Worm (Caenorhabditis elegans) whole organism, mixed stage, embryonic: ENCODE results near the gene R08A2.7.

Experiments
- M03D4.4 ChIP-seq: sonication (generic microtip); optimal IDR thresholded peaks from 2 replicates; lab custom pipeline; 2017; ENCODE audit warnings: mild to moderate bottlenecking, missing genetic modification characterization, missing compliant biosample characterization
- bed-3 ChIP-seq: fragments of 200-800 bp; sonication (Bioruptor generic); optimal IDR thresholded peaks from 3 replicates; lab custom pipeline; 2018; ENCODE audit warnings: mild to moderate bottlenecking, missing genetic modification characterization, moderate library complexity, missing compliant biosample characterization
- blmp-1 ChIP-seq: fragments of 150-350 bp; optimal IDR thresholded peaks from 2 replicates; lab custom pipeline; 2014; ENCODE audit warnings: missing biosample characterization, missing genetic modification characterization
- ceh-43 ChIP-seq: fragments of 200-800 bp; sonication (Bioruptor generic); optimal IDR thresholded peaks from 2 replicates; lab custom pipeline; 2018; ENCODE audit warnings: mild to moderate bottlenecking, missing genetic modification characterization, moderate library complexity, missing compliant biosample characterization
- ceh-83 ChIP-seq: fragments of 200-800 bp; sonication (Bioruptor generic); optimal IDR thresholded peaks from 2 replicates; lab custom pipeline; 2018; ENCODE audit warnings: mild to moderate bottlenecking, missing genetic modification characterization, missing compliant biosample characterization
- ces-1 ChIP-seq: fragments of 150-350 bp; optimal IDR thresholded peaks from 2 replicates; lab custom pipeline; 2014; ENCODE audit warnings: missing biosample characterization, missing genetic modification reagents, missing genetic modification characterization
- cnd-1 ChIP-seq: fragments of 200-800 bp; sonication (Bioruptor generic); optimal IDR thresholded peaks from 2 replicates; lab custom pipeline; 2018; ENCODE audit warnings: mild to moderate bottlenecking, missing genetic modification characterization, missing compliant biosample characterization
- drap-1 ChIP-seq: fragments of 200-800 bp; sonication (Bioruptor generic); optimal IDR thresholded peaks from 3 replicates; lab custom pipeline; 2018; ENCODE audit warnings: mild to moderate bottlenecking, missing genetic modification characterization, missing compliant biosample characterization
- elt-1 ChIP-seq: sonication (generic microtip); optimal IDR thresholded peaks from 2 replicates; lab custom pipeline; 2017; ENCODE audit warnings: missing genetic modification characterization, mild to moderate bottlenecking, missing compliant biosample characterization, antibody characterized with exemption, moderate library complexity, borderline replicate concordance; ENCODE audit not compliant: insufficient read depth
- elt-3 ChIP-seq: fragments of 150-350 bp; optimal IDR thresholded peaks from 2 replicates; lab custom pipeline; 2014; ENCODE audit warnings: missing biosample characterization, missing genetic modification characterization
- flh-1 ChIP-seq: fragments of 200-800 bp; sonication (Bioruptor generic); optimal IDR thresholded peaks from 2 replicates; lab custom pipeline; 2018; ENCODE audit warnings: mild to moderate bottlenecking, missing genetic modification characterization, moderate library complexity, missing compliant biosample characterization
- hlh-1 ChIP-seq: fragments of 150-350 bp; optimal IDR thresholded peaks from 2 replicates; lab custom pipeline; 2014; ENCODE audit warnings: missing biosample characterization, missing genetic modification reagents, missing genetic modification characterization
- lin-13 ChIP-seq: fragments of 150-350 bp; optimal IDR thresholded peaks from 2 replicates; lab custom pipeline; 2014; ENCODE audit warnings: missing biosample characterization, missing genetic modification characterization
- lin-32 ChIP-seq: fragments of 200-800 bp; sonication (Bioruptor generic); optimal IDR thresholded peaks from 2 replicates; lab custom pipeline; 2018; ENCODE audit warnings: mild to moderate bottlenecking, missing genetic modification characterization, missing compliant biosample characterization
- lsy-2 ChIP-seq: fragments of 150-350 bp; optimal IDR thresholded peaks from 2 replicates; lab custom pipeline; 2014; ENCODE audit warnings: missing biosample characterization, missing genetic modification characterization
- mab-5 ChIP-seq: fragments of 150-350 bp; optimal IDR thresholded peaks from 2 replicates; lab custom pipeline; 2014; ENCODE audit warnings: missing biosample characterization, missing genetic modification characterization
- mep-1 ChIP-seq: fragments of 150-350 bp; optimal IDR thresholded peaks from 2 replicates; lab custom pipeline; 2017; ENCODE audit warnings: missing biosample characterization, missing genetic modification reagents, missing genetic modification characterization, inconsistent platforms
- mls-2 ChIP-seq: sonication (generic microtip); optimal IDR thresholded peaks from 2 replicates; lab custom pipeline; 2016; ENCODE audit warnings: mild to moderate bottlenecking, missing genetic modification characterization, moderate library complexity, missing compliant biosample characterization
- nhr-12 ChIP-seq: fragments of 150-350 bp; optimal IDR thresholded peaks from 2 replicates; lab custom pipeline; 2014; ENCODE audit warnings: missing biosample characterization, missing genetic modification characterization
- nhr-237 ChIP-seq: fragments of 150-350 bp; optimal IDR thresholded peaks from 2 replicates; lab custom pipeline; 2014; ENCODE audit warnings: missing biosample characterization, missing genetic modification characterization
- nhr-28 ChIP-seq: fragments of 150-350 bp; optimal IDR thresholded peaks from 2 replicates; lab custom pipeline; 2014; ENCODE audit warnings: missing biosample characterization, missing genetic modification characterization
- nhr-76 ChIP-seq: sonication (generic microtip); optimal IDR thresholded peaks from 2 replicates; lab custom pipeline; 2017; ENCODE audit warnings: missing biosample characterization, missing genetic modification characterization
- sem-2 ChIP-seq: fragments of 200-800 bp; sonication (Bioruptor generic); optimal IDR thresholded peaks from 2 replicates; lab custom pipeline; 2018; ENCODE audit warnings: mild to moderate bottlenecking, missing genetic modification characterization, missing compliant biosample characterization
- snpc-4 ChIP-seq: fragments of 150-350 bp; optimal IDR thresholded peaks from 2 replicates; lab custom pipeline; 2014; ENCODE audit warnings: missing biosample characterization, missing genetic modification characterization
- sptf-1 ChIP-seq: sonication (generic microtip); optimal IDR thresholded peaks from 2 replicates; lab custom pipeline; 2017; ENCODE audit warnings: mild to moderate bottlenecking, missing genetic modification characterization, moderate library complexity, missing compliant biosample characterization
- tbx-8 ChIP-seq: fragments of 200-800 bp; sonication (Bioruptor generic); optimal IDR thresholded peaks from 2 replicates; lab custom pipeline; 2018; ENCODE audit warnings: mild to moderate bottlenecking, missing genetic modification characterization, moderate library complexity, missing compliant biosample characterization
- unc-120 ChIP-seq: sonication (generic microtip); optimal IDR thresholded peaks from 2 replicates; lab custom pipeline; 2017; ENCODE audit warnings: missing genetic modification characterization, missing compliant biosample characterization; ENCODE audit not compliant: poor library complexity, severe bottlenecking
- unc-39 ChIP-seq: fragments of 150-350 bp; optimal IDR thresholded peaks from 2 replicates; lab custom pipeline; 2014; ENCODE audit warnings: missing biosample characterization, missing genetic modification characterization
- unc-62 ChIP-seq: fragments of 150-350 bp; optimal IDR thresholded peaks from 2 replicates; lab custom pipeline; 2014; ENCODE audit warnings: missing biosample characterization, missing genetic modification reagents, missing genetic modification characterization
- zip-8 ChIP-seq: fragments of 150-350 bp; optimal IDR thresholded peaks from 2 replicates; lab custom pipeline; 2014; ENCODE audit warnings: missing biosample characterization, missing genetic modification characterization
- ztf-11 ChIP-seq: fragments of 150-350 bp; optimal IDR thresholded peaks from 2 replicates; lab custom pipeline; 2014; ENCODE audit warnings: missing biosample characterization, missing genetic modification characterization

R08A2.7 gene

ce11 chrV:14686231-14687105 lies 36.7 kb upstream of the R08A2.7 start:
- TF ChIP-seq cnd-1 (tag; lab: Kevin White, UChicago) = no peak
- no peak for TF ChIP-seq bed-3
- TF ChIP-seq ceh-83 (GFP tag; lab: Kevin White, UChicago) = no peak
- no peak for TF ChIP-seq nhr-76 (tag; lab: Kevin White, UChicago)
- TF ChIP-seq unc-62 (GFP tag; lab: Kevin White, UChicago) = no peak
- no peak for TF ChIP-seq mep-1
- no peak for TF ChIP-seq unc-39
- no peak for TF ChIP-seq mab-5 (tag; lab: Kevin White, UChicago)
- no peak for TF ChIP-seq zip-8 (tag; lab: Kevin White, UChicago)
- TF ChIP-seq ces-1 (GFP tag; lab: Kevin White, UChicago) = no peak
- TF ChIP-seq blmp-1 (tag; lab: Kevin White, UChicago) = no peak
- TF ChIP-seq nhr-237 (tag; lab: Kevin White, UChicago) = no peak
- no peak for TF ChIP-seq snpc-4
- no peak for TF ChIP-seq ceh-43 (GFP tag; lab: Kevin White, UChicago)
- TF ChIP-seq nhr-28 (tag; lab: Kevin White, UChicago) = no peak
- TF ChIP-seq elt-3 = no peak
- no peak for TF ChIP-seq lin-13 (tag; lab: Kevin White, UChicago)
- no peak for TF ChIP-seq mls-2 (tag; lab: Kevin White, UChicago)
- TF ChIP-seq flh-1 = no peak
- TF ChIP-seq M03D4.4 = no peak

DNA sequence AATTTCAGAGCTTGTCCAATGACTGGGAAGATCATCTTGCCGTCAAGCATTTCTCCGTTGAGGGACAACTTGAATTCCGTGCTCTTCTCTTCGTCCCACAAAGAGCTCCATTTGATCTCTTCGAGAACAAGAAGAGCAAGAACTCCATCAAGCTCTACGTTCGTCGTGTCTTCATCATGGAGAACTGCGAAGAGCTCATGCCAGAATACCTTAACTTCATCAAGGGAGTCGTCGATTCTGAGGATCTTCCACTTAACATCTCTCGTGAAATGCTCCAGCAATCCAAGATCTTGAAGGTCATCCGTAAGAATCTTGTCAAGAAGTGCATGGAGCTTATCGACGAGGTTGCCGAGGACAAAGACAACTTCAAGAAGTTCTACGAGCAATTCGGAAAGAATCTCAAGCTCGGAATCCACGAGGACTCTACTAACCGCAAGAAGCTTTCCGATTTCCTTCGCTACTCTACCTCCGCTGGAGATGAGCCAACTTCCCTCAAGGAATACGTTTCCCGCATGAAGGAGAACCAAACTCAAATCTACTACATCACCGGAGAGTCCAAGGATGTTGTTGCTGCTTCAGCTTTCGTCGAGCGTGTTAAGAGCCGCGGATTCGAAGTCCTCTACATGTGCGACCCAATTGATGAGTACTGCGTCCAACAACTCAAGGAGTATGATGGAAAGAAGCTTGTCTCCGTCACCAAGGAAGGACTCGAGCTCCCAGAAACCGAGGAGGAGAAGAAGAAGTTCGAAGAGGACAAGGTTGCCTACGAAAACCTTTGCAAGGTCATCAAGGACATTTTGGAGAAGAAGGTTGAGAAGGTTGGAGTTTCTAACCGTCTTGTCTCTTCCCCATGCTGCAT lies 35.8 kb upstream of the R08A2.7 start:
- no peak for TF ChIP-seq lin-32
- no peak for TF ChIP-seq nhr-12 (tag; lab: Kevin White, UChicago)
- peak; percentile 20 for TF ChIP-seq cnd-1 (tag; lab: Kevin White, UChicago)
- no peak for TF ChIP-seq hlh-1 (tag; lab: Kevin White, UChicago)
- TF ChIP-seq unc-39 = no peak
- TF ChIP-seq unc-120 = no peak

DNA sequence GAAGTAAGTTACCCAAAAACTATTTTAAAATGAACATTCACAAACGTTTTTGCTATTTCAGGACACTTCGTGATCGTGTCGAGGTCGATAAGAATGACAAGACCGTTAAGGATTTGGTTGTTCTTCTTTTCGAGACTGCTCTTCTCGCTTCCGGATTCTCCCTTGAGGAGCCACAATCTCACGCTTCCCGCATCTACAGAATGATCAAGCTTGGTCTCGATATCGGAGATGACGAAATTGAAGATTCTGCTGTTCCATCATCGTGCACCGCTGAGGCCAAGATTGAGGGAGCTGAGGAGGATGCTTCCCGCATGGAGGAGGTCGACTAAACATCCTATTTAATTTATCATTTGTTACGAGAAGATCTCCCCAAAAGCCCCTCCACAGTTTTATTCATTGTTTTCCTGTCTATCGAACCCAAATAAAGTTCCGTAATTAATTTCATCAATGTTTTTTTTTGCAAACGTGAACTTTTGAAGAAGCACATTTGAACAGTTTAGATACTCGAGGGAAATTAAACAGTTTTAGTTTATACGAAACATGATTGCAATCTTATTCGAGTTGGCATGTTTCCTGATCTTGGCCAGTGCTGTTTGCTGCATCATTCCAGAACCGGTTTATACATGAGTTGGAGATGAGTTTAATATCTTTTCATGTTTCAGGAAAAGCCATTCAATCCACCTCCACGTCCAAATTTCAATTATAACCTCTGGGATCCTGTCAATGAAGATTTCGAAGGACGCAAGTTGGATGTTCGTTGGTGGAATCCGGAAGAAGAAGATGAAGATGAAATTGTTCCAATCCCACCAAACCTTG lies 34.8 kb upstream of the R08A2.7 start, which contains the start of gene C47E8.11:
C47E8.11 (plus strand) TSS at position 520 of the 816 bp plus-strand sequence.
- TF ChIP-seq elt-3 (no peak), ceh-83 (GFP tag; lab: Kevin White, UChicago) (no peak), elt-1 (tag; lab: Kevin White, UChicago) (no peak), flh-1 (no peak), drap-1 (no peak), mab-5 (tag; lab: Kevin White, UChicago) (no peak), bed-3 (no peak), snpc-4 (no peak)

DNA sequence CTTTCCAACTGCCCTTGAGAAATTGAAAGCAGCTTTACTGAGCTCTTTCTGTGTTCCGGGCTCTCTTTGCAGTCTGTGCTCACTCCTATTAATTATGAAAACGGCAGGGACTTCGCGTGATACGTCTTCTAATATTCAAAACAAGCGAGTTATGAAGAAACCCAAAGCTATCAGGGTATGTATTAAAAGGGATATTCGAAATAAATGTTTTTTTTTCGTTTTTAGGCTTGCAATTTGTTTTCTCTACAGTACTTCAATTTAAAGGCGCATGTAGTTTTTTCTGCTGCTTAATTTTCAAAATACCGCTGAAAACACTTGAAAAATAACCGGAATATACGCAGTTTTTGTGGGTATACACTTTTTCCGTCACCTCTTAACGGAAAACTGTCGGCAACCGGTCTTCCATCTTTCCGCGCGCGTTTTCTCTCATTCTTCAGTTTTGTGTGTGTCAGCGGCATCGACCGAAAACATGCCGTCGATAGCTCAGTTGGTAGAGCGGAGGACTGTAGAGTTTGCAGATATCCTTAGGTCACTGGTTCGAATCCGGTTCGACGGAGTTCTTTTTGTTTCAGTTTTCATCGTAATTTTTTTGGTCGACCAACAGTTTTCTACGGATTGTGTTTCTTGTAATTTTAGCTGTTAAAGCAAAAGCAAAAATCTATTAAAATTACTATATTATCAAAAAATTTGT lies 33.9 kb upstream of the R08A2.7 start, which contains the start of gene gasr-8:
gasr-8 (plus strand) TSS at position 51 of the 691 bp plus-strand sequence.
- peak; percentile 54 for TF ChIP-seq tbx-8 (GFP tag; lab: Kevin White, UChicago)
- TF ChIP-seq lsy-2 (tag; lab: Kevin White, UChicago) = peak; percentile 7
- TF ChIP-seq lin-13 (tag; lab: Kevin White, UChicago) = no peak
- TF ChIP-seq bed-3 = peak; percentile 44
- TF ChIP-seq drap-1 = peak; percentile 88
- peak; percentile 6 for TF ChIP-seq mep-1
- TF ChIP-seq sptf-1 (tag; lab: Kevin White, UChicago) = peak; percentile 6
- peak; percentile 75 for TF ChIP-seq cnd-1 (tag; lab: Kevin White, UChicago)
- peak; percentile 54 for TF ChIP-seq M03D4.4
- TF ChIP-seq elt-1 (tag; lab: Kevin White, UChicago) = peak; percentile 8
- peak; percentile 51 for TF ChIP-seq sem-2
- no peak for TF ChIP-seq lin-32
- no peak for TF ChIP-seq ztf-11 (tag; lab: Kevin White, UChicago)
- no peak for TF ChIP-seq unc-120
- TF ChIP-seq ceh-83 (GFP tag; lab: Kevin White, UChicago) = peak; percentile 85
